Worm (Caenorhabditis elegans) whole organism, L1 larva: ENCODE data around the gene gap-2.

Experiments used
- C04F5.9 ChIP-seq: sonication (generic microtip); optimal IDR thresholded peaks from 2 replicates; lab custom pipeline; 2016; ENCODE audit warnings: missing genetic modification characterization, missing compliant biosample characterization
- C16A3.4 ChIP-seq: fragments of 150-350 bp; optimal IDR thresholded peaks from 2 replicates; lab custom pipeline; 2014; ENCODE audit warnings: missing biosample characterization, missing genetic modification characterization
- C34B4.2 ChIP-seq: sonication (generic microtip); optimal IDR thresholded peaks from 2 replicates; lab custom pipeline; 2017; ENCODE audit warnings: mild to moderate bottlenecking, missing genetic modification characterization, missing compliant biosample characterization
- aha-1 ChIP-seq: fragments of 150-350 bp; optimal IDR thresholded peaks from 2 replicates; lab custom pipeline; 2014; ENCODE audit warnings: missing biosample characterization, missing genetic modification characterization
- aly-2 ChIP-seq: fragments of 150-350 bp; optimal IDR thresholded peaks from 2 replicates; lab custom pipeline; 2014; ENCODE audit warnings: missing biosample characterization, missing genetic modification characterization
- blmp-1 ChIP-seq: fragments of 150-350 bp; optimal IDR thresholded peaks from 2 replicates; lab custom pipeline; 2014; ENCODE audit warnings: missing biosample characterization, missing genetic modification characterization
- dpl-1 ChIP-seq, 3 experiments: fragments of 150-350 bp in 2 of 3; sonication (generic microtip) in 1 of 3; optimal IDR thresholded peaks; 2 replicates each; lab custom pipeline; 2014 to 2017; ENCODE audit warnings: missing biosample characterization in 3 of 3, missing genetic modification characterization in 3 of 3, missing genetic modification reagents in 3 of 3
- efl-1 ChIP-seq, 4 experiments: fragments of 150-350 bp; optimal IDR thresholded peaks in 3 of 4; peaks in 1 of 4; 1 replicate in 1 of 4; 2 replicates in 3 of 4; lab custom pipeline; 2014; ENCODE audit warnings: missing biosample characterization in 2 of 4, missing genetic modification characterization in 2 of 4, missing genetic modification reagents in 2 of 4
- elt-2 ChIP-seq: sonication (generic microtip); optimal IDR thresholded peaks from 2 replicates; lab custom pipeline; 2016; ENCODE audit warnings: missing genetic modification characterization, mild to moderate bottlenecking, inconsistent platforms, missing compliant biosample characterization, missing genetic modification reagents
- elt-3 ChIP-seq, 6 experiments: fragments of 150-350 bp in 1 of 6; sonication (generic microtip); optimal IDR thresholded peaks; 2 replicates each; lab custom pipeline; 2017 to 2018; ENCODE audit warnings: missing biosample characterization in 6 of 6, missing genetic modification characterization in 6 of 6, inconsistent platforms in 1 of 6
- ets-5 ChIP-seq: fragments of 200-800 bp; sonication (Bioruptor generic); IDR thresholded peaks from 2 replicates; pipeline ENCODE4 v1.3.6; 2022; ENCODE audit warnings: missing genetic modification characterization, missing compliant biosample characterization
- fkh-4 ChIP-seq: sonication (generic microtip); optimal IDR thresholded peaks from 2 replicates; lab custom pipeline; 2016; ENCODE audit warnings: missing compliant biosample characterization, missing genetic modification characterization, borderline replicate concordance
- fkh-8 ChIP-seq: sonication (generic microtip); optimal IDR thresholded peaks from 2 replicates; lab custom pipeline; 2016; ENCODE audit warnings: mild to moderate bottlenecking, missing genetic modification characterization, missing compliant biosample characterization
- hpl-2 ChIP-seq: fragments of 150-350 bp; optimal IDR thresholded peaks from 2 replicates; lab custom pipeline; 2014; ENCODE audit warnings: missing biosample characterization, missing genetic modification reagents, missing genetic modification characterization
- isw-1 ChIP-seq: fragments of 200-800 bp; sonication (Bioruptor generic); IDR thresholded peaks from 2 replicates; pipeline ENCODE4 v1.3.6; 2022; ENCODE audit warnings: missing genetic modification characterization, missing compliant biosample characterization
- lin-14 ChIP-seq: fragments of 200-800 bp; sonication (Bioruptor generic); optimal IDR thresholded peaks from 2 replicates; lab custom pipeline; 2018; ENCODE audit warnings: mild to moderate bottlenecking, missing genetic modification characterization, moderate library complexity, missing compliant biosample characterization
- lin-15B ChIP-seq: fragments of 150-350 bp; sonication (generic microtip); optimal IDR thresholded peaks from 3 replicates; lab custom pipeline; 2014; ENCODE audit warnings: missing biosample characterization, missing genetic modification characterization
- lin-39 ChIP-seq: fragments of 150-350 bp; optimal IDR thresholded peaks from 2 replicates; lab custom pipeline; 2014; ENCODE audit warnings: missing biosample characterization, missing genetic modification reagents, missing genetic modification characterization
- lsy-2 ChIP-seq, 2 experiments: fragments of 150-350 bp; optimal IDR thresholded peaks; 2 replicates each; lab custom pipeline; 2014; ENCODE audit warnings: missing biosample characterization in 2 of 2, missing genetic modification characterization in 2 of 2
- mab-9 ChIP-seq: fragments of 200-800 bp; sonication (Bioruptor generic); IDR thresholded peaks from 2 replicates; pipeline ENCODE4 v1.3.6; 2022; ENCODE audit warnings: missing genetic modification reagents, missing genetic modification characterization, missing compliant biosample characterization
- mef-2 ChIP-seq: fragments of 150-350 bp; optimal IDR thresholded peaks from 2 replicates; lab custom pipeline; 2014; ENCODE audit warnings: missing biosample characterization, missing genetic modification characterization
- mep-1 ChIP-seq: fragments of 150-350 bp; optimal IDR thresholded peaks from 2 replicates; lab custom pipeline; 2014; ENCODE audit warnings: missing biosample characterization, missing genetic modification characterization
- nhr-12 ChIP-seq: sonication (generic microtip); optimal IDR thresholded peaks from 2 replicates; lab custom pipeline; 2017; ENCODE audit warnings: missing biosample characterization, missing genetic modification characterization
- nhr-20 ChIP-seq: sonication (generic microtip); optimal IDR thresholded peaks from 2 replicates; lab custom pipeline; 2016; ENCODE audit warnings: mild to moderate bottlenecking, missing genetic modification characterization, missing compliant biosample characterization
- nhr-28 ChIP-seq: fragments of 150-350 bp; optimal IDR thresholded peaks from 2 replicates; lab custom pipeline; 2014; ENCODE audit warnings: missing biosample characterization, missing genetic modification characterization
- nhr-47 ChIP-seq: sonication (generic microtip); optimal IDR thresholded peaks from 2 replicates; lab custom pipeline; 2016; ENCODE audit warnings: mild to moderate bottlenecking, missing genetic modification characterization, moderate library complexity, missing compliant biosample characterization
- nhr-71 ChIP-seq: sonication (generic microtip); optimal IDR thresholded peaks from 2 replicates; lab custom pipeline; 2016; ENCODE audit warnings: mild to moderate bottlenecking, missing genetic modification characterization, moderate library complexity, missing compliant biosample characterization
- nhr-84 ChIP-seq: sonication (generic microtip); optimal IDR thresholded peaks from 2 replicates; lab custom pipeline; 2017; ENCODE audit warnings: missing biosample characterization, missing genetic modification characterization
- snpc-4 ChIP-seq: fragments of 150-350 bp; optimal IDR thresholded peaks from 2 replicates; lab custom pipeline; 2014; ENCODE audit warnings: missing biosample characterization, missing genetic modification characterization
- snu-23 ChIP-seq: sonication (generic microtip); optimal IDR thresholded peaks from 2 replicates; lab custom pipeline; 2016; ENCODE audit warnings: missing genetic modification characterization, missing compliant biosample characterization
- sox-4 ChIP-seq: sonication (generic microtip); optimal IDR thresholded peaks from 2 replicates; lab custom pipeline; 2016; ENCODE audit warnings: missing genetic modification characterization, missing compliant biosample characterization
- sptf-1 ChIP-seq: fragments of 150-350 bp; optimal IDR thresholded peaks from 2 replicates; lab custom pipeline; 2014; ENCODE audit warnings: missing biosample characterization, missing genetic modification characterization
- swsn-7 ChIP-seq: sonication (generic microtip); optimal IDR thresholded peaks from 2 replicates; lab custom pipeline; 2016; ENCODE audit warnings: missing genetic modification characterization, missing compliant biosample characterization
- tbx-2 ChIP-seq: sonication (generic microtip); optimal IDR thresholded peaks from 2 replicates; lab custom pipeline; 2016; ENCODE audit warnings: missing genetic modification characterization, missing compliant biosample characterization
- tlp-1 ChIP-seq: fragments of 150-350 bp; optimal IDR thresholded peaks from 2 replicates; lab custom pipeline; 2014; ENCODE audit warnings: missing biosample characterization, missing genetic modification characterization
- unc-130 ChIP-seq: fragments of 150-350 bp; optimal IDR thresholded peaks from 2 replicates; lab custom pipeline; 2017; ENCODE audit warnings: missing biosample characterization, missing genetic modification characterization, inconsistent platforms
- vab-15 ChIP-seq: sonication (generic microtip); optimal IDR thresholded peaks from 2 replicates; lab custom pipeline; 2017; ENCODE audit warnings: missing genotype, mild to moderate bottlenecking, missing genetic modification characterization, missing compliant biosample characterization
- zip-4 ChIP-seq: fragments of 200-800 bp; sonication (Bioruptor generic); optimal IDR thresholded peaks from 2 replicates; lab custom pipeline; 2018; ENCODE audit warnings: mild to moderate bottlenecking, missing genetic modification characterization, moderate library complexity, missing compliant biosample characterization
- ztf-4 ChIP-seq: fragments of 150-350 bp; optimal IDR thresholded peaks from 2 replicates; lab custom pipeline; 2014; ENCODE audit warnings: missing biosample characterization, missing genetic modification characterization

gap-2 gene

DNA sequence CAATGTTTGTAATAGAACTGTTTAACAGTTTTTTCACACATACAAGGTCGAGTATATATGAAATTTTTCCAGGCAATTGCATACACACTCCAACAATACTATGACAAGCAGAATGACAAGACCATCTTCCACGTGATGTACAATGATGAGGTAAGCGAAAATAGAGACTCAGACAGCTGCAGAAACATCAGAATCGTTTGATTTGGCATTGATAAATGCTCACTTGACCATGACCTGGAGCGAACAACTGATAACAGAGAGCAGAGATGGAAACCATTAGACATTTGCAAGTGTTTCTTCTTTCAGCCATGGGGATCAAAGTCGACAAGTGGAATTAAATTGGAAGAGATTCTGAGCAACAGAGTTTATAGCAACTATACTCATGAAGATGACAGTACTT lies 68.2 kb downstream of the gap-2 start (continued):
- TF ChIP-seq lsy-2 (tag; optimal IDR thresholded peaks at IDR 0.05; lab: Kevin White, UChicago) = peak in 1 of 2 experiments; percentile 11
- no peak for TF ChIP-seq swsn-7 (tag; lab: Kevin White, UChicago)
- no peak for TF ChIP-seq tlp-1 (tag; lab: Kevin White, UChicago)
- TF ChIP-seq fkh-8 (tag; lab: Kevin White, UChicago) = no peak
- TF ChIP-seq lin-39 (tag; lab: Kevin White, UChicago) = no peak
- TF ChIP-seq elt-3 (tag; optimal IDR thresholded peaks at IDR 0.05; lab: Kevin White, UChicago) = peak in 1 of 6 experiments; percentile 6
- TF ChIP-seq vab-15 (tag; lab: Kevin White, UChicago) = no peak
- no peak for TF ChIP-seq sox-4 (tag; lab: Kevin White, UChicago)
- no peak for TF ChIP-seq nhr-12 (tag; lab: Kevin White, UChicago)
- TF ChIP-seq isw-1 (GFP tag; lab: Robert Waterston, UW) = no peak
- no peak for TF ChIP-seq ztf-4 (tag; lab: Kevin White, UChicago)
- no peak for TF ChIP-seq nhr-28 (tag; lab: Kevin White, UChicago)
- no peak for TF ChIP-seq snpc-4 (tag; lab: Kevin White, UChicago)
- TF ChIP-seq ets-5 (GFP tag; lab: Robert Waterston, UW) = no peak
- peak; percentile 94 for TF ChIP-seq elt-2 (tag; lab: Kevin White, UChicago)
- no peak for TF ChIP-seq zip-4
- no peak for TF ChIP-seq nhr-47
- TF ChIP-seq snu-23 (GFP tag; lab: Kevin White, UChicago) = peak; percentile 36

DNA sequence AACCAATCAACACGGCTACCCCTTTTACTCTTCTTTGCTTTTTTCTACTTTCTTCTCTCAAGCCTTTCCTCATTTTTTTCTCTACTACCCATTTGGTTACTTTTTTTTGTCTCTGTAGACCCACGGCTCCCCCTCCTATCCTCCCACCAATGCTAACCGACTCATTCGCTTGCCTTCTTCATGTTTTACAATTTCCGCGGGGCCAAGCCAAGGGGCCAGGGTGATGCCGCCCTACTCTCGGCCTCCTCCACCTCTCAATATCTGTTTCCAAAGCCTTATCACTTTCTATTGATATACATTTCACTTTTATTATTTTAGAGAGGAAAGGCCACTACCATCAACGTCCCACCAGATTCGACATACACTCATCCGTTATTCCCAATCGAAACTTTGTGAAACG lies 71.1 kb downstream of the gap-2 start, which contains the start of gene F49E2.5:
F49E2.5 (plus strand) TSS at position 301 of the 400 bp plus-strand sequence.
- TF ChIP-seq dpl-1 (GFP tag; optimal IDR thresholded peaks at IDR 0.05; lab: Kevin White, UChicago) (no peak), mab-9 (GFP tag; lab: Robert Waterston, UW) (no peak), lin-14 (GFP tag; lab: Kevin White, UChicago) (peak; percentile 17), blmp-1 (peak; percentile 41), mef-2 (no peak), hpl-2 (no peak), nhr-71 (tag; lab: Kevin White, UChicago) (no peak), efl-1 (optimal IDR thresholded peaks at IDR 0.05; lab: Kevin White, UChicago) (no peak), efl-1 (GFP tag; optimal IDR thresholded peaks at IDR 0.05 in 1 of 2; lab: Kevin White, UChicago) (no peak), C16A3.4 (tag; lab: Kevin White, UChicago) (no peak), sptf-1 (no peak)

DNA sequence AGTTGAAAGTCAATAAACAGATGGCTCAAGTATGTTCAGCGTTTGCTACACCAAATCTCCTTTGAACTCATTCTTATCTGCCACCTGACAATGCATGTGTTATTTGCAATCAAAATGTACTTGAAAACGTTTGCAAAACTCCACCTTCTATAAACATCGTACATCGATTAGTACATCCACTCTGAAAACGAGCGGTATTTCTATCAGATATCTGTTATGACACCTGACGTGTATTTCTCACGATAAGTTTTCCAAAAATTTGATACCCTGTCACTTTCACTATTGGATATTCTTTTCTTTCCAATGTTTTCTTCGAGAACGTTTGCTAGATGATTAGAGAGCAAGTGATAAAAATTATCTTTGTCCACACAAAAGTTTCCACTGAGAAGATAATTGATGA lies 72.1 kb downstream of the gap-2 start:
- TF ChIP-seq C04F5.9 = no peak
- TF ChIP-seq lin-14 (GFP tag; lab: Kevin White, UChicago) = peak; percentile 55
- peak; percentile 44 for TF ChIP-seq nhr-71 (tag; lab: Kevin White, UChicago)
- peak in 1 of 6 experiments; percentile 24 for TF ChIP-seq elt-3 (tag; optimal IDR thresholded peaks at IDR 0.05; lab: Kevin White, UChicago)
- TF ChIP-seq tbx-2 (tag; lab: Kevin White, UChicago) = peak; percentile 21
- no peak for TF ChIP-seq elt-2 (tag; lab: Kevin White, UChicago)
- TF ChIP-seq nhr-84 (tag; lab: Kevin White, UChicago) = no peak
- TF ChIP-seq fkh-4 = no peak
- TF ChIP-seq unc-130 (tag; lab: Kevin White, UChicago) = peak; percentile 47
- TF ChIP-seq aly-2 (tag; lab: Kevin White, UChicago) = no peak
- TF ChIP-seq swsn-7 (tag; lab: Kevin White, UChicago) = no peak
- no peak for TF ChIP-seq aha-1 (tag; lab: Kevin White, UChicago)
- peak; percentile 5 for TF ChIP-seq snu-23 (GFP tag; lab: Kevin White, UChicago)
- peak; percentile 38 for TF ChIP-seq mep-1
- no peak for TF ChIP-seq nhr-12 (tag; lab: Kevin White, UChicago)
- peak; percentile 17 for TF ChIP-seq nhr-20 (tag; lab: Kevin White, UChicago)
- TF ChIP-seq lin-15B (tag; lab: Kevin White, UChicago) = no peak
- no peak for TF ChIP-seq lin-39 (tag; lab: Kevin White, UChicago)
- TF ChIP-seq C34B4.2 (tag; lab: Kevin White, UChicago) = no peak
- TF ChIP-seq nhr-47 = no peak
- TF ChIP-seq efl-1 (optimal IDR thresholded peaks at IDR 0.05; lab: Kevin White, UChicago) = no peak
- peak in 1 of 2 experiments; percentile 56 for TF ChIP-seq efl-1 (GFP tag; optimal IDR thresholded peaks at IDR 0.05 in 1 of 2; lab: Kevin White, UChicago)
- TF ChIP-seq lsy-2 (tag; optimal IDR thresholded peaks at IDR 0.05; lab: Kevin White, UChicago) = peak in 1 of 2 experiments; percentile 40
